Fruit fly (Drosophila melanogaster): ENCODE results near the gene Cyp4c3.

Gene Cyp4c3

DNA sequence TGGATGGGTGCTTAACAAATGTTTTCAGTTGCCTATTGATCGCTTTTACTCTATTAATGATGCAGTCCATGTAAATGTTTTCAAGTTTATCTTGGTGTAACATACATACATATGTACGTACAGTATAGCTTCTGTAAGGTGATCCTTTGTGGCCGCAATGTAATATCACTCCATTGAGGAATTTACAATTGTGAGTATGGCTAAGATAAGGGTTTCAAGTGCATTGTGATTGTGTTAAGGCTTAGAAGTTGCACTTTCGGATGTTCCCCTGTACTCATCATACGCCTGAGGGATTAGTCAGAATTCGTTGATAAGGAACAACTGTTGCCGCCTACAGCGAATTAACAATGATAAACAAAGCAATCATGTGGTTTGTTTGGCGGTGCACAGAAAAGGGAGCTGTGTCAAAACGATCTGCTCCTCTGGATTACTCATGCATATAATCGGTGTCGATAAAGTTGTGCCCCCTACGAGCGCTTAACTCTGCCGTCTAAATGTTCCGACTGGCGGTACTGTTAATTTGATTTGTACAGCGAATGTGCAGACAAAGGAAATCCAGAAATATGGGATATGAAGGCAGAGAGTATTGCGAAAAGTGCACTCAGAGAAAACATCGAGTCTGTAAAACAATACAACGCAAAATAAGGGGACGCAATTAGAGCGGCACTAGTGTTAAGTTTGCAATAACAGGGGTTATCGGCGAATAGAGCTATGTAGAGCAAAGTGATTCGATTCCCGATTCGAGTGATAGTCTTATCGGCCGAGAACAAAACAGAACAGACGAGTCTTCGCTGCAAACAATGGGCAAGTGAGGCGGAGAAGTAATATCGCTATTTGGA, 5.9 kb upstream of the Cyp4c3 start:
- TF ChIP-seq Myc (optimal IDR thresholded peaks at IDR 0.05), result no peak
- TF ChIP-seq ttk (optimal IDR thresholded peaks at IDR 0.05), result no peak
- no peak for TF ChIP-seq Sin3A (optimal IDR thresholded peaks at IDR 0.05)
- no peak for TF ChIP-seq insv (optimal IDR thresholded peaks at IDR 0.05)
- no peak for TF ChIP-seq h (optimal IDR thresholded peaks at IDR 0.05)

DNA sequence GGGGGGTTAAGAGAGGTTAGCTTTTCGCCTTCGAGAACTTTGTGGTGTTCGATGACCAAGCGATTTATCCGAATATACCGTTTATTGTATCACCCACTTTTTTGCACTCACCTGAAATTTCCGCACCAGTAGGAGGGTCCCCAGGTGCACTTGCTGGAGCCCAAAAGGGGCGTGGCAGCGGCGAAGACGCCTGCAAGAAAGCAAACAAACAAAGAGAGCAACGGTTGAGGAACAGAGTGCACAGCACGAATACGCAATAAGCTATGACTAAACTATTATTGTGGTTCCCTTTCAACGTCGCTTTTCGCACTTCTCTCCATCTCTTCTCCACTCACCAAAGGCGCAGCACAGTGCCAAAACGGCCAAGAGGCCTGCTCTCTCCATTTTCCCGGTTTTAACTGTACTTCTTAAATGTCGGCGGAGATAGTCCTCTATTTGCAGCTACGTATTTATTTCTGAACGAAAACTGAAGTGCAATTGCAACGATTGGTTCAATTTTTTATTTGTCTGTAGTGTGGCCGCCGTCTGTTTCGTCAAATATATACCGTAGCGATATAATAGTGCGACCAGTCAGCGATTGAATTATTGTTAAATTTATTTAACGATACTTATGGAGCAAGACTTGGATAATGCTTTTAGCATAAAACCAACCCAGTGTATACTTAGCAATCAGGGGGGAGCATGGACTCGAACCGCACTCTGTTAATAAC, 5.1 kb upstream of the Cyp4c3 start, which contains the start of gene Sap-r:
Gene Sap-r, minus strand, starts transcription at position 513 of the 710 bp plus-strand sequence.
- TF ChIP-seq ttk (optimal IDR thresholded peaks at IDR 0.05) (no peak), Sin3A (optimal IDR thresholded peaks at IDR 0.05) (no peak), insv (optimal IDR thresholded peaks at IDR 0.05) (no peak), psq (optimal IDR thresholded peaks at IDR 0.05) (no peak), h (optimal IDR thresholded peaks at IDR 0.05) (no peak)

DNA sequence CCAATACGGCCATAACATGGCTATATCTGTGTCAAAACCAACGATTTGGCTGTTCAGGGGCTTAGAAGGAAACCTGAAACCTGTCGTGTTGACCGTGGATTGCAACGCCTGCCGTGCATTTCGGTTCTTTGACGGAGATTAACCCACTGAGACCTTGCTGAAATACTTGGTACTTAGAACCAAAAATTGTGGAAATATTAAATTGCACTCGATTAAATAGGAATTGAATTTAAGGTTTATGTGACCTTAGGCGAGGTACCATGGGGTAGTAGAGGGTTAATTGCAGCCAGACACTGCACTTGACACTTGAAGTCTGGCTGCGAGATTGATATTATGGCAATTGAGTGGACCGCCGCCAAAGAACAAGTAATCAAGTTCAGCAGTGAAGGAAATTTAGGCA, 3.8 kb upstream of the Cyp4c3 start:
- TF ChIP-seq ttk (optimal IDR thresholded peaks at IDR 0.05), result no peak
- no peak for TF ChIP-seq h (optimal IDR thresholded peaks at IDR 0.05)
- TF ChIP-seq Sin3A (optimal IDR thresholded peaks at IDR 0.05), result no peak
- no peak for TF ChIP-seq Myc (optimal IDR thresholded peaks at IDR 0.05)
- no peak for TF ChIP-seq insv (optimal IDR thresholded peaks at IDR 0.05)
- TF ChIP-seq psq (optimal IDR thresholded peaks at IDR 0.05), result no peak

DNA sequence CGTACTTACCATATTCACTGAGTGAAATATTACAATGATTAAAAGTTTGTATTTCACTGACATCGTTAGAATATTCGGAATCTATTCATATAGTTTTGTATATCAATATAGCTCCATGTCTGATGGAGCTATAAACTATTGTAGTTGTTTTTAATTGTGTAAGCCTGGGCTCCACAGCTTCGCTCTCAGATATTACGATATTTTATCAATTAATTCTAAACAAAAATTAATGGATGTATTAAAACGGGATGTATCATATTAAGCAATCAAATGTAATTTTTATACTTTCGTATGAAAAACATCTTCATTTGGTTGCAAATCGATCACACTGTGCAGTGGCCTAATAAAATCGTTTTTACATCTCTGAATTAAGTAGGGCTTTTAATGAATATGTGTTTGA, 8.2 kb downstream of the Cyp4c3 start, which contains the start of gene CG33483:
Gene CG33483, minus strand, starts transcription at position 101 of the 400 bp plus-strand sequence.
- TF ChIP-seq psq (optimal IDR thresholded peaks at IDR 0.05) (no peak), insv (optimal IDR thresholded peaks at IDR 0.05) (no peak)

DNA sequence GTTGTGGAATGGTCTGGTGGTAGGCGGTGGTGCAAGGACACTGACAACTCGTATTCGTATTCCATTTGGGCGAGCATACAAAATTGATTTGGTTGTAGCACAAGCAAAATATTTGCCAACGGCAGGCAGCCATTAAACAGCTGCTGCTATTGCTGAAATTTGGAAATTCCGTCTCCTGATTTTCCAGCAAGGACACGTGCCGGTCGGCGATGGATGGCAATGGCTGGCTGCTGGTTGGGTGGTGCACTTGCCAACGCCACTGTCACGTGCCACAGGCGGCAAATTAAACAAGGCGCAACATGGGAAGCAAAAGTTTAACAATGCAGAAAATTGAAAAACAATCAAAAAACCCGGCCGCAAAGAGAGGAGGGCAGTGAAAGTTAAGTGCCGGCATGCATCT, 10.2 kb downstream of the Cyp4c3 start:
- TF ChIP-seq psq (optimal IDR thresholded peaks at IDR 0.05), result no peak
- TF ChIP-seq ttk (optimal IDR thresholded peaks at IDR 0.05), result no peak
- TF ChIP-seq insv (optimal IDR thresholded peaks at IDR 0.05), result no peak
- TF ChIP-seq Myc (optimal IDR thresholded peaks at IDR 0.05), result no peak
- TF ChIP-seq Sin3A (optimal IDR thresholded peaks at IDR 0.05), result no peak
- no peak for TF ChIP-seq h (optimal IDR thresholded peaks at IDR 0.05)

DNA sequence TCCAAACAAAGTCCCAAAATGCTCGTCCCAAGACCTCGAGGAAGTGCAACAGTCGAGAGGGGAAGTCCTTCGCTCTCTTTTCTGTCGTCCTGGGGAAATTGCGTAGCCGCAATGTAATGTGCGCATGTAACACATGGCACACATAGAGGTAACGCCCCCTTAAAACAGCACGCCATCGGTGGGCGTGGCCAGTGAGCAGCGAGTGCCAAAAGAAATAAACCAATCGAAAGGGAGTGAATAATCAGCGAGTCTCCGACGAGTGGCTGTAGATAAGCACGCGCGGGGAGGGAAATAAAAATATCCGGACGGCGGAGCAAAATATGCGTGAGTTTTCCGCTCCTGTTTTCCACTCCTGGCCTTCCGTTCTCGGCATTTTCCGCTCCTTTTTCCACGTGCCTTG, 15.2 kb downstream of the Cyp4c3 start:
- TF ChIP-seq ttk (optimal IDR thresholded peaks at IDR 0.05) (no peak), insv (optimal IDR thresholded peaks at IDR 0.05) (no peak), Sin3A (optimal IDR thresholded peaks at IDR 0.05) (no peak), h (optimal IDR thresholded peaks at IDR 0.05) (no peak), Myc (optimal IDR thresholded peaks at IDR 0.05) (no peak), psq (optimal IDR thresholded peaks at IDR 0.05) (no peak)

DNA sequence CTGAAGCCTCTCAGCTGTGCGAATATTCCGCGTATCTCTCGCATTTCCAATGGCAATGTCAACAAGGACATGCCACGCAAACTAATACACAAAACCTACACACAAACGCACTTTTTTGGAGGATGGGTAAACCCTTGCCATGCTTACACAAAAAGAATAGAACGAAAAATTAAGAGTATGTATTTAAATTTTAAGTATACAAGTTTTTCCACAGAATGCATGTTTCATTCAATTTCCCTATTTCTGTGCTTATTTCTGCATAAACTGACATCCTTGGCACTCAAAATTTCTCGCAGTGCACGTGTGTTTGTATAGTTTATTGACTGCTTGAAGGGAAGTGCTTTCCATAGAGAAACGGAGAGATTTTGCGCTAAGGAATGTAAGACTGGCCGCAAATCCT, 16.0 kb downstream of the Cyp4c3 start:
- no peak for TF ChIP-seq h (optimal IDR thresholded peaks at IDR 0.05)
- TF ChIP-seq ttk (optimal IDR thresholded peaks at IDR 0.05), result no peak
- no peak for TF ChIP-seq Sin3A (optimal IDR thresholded peaks at IDR 0.05)
- no peak for TF ChIP-seq psq (optimal IDR thresholded peaks at IDR 0.05)
- no peak for TF ChIP-seq Myc (optimal IDR thresholded peaks at IDR 0.05)
- no peak for TF ChIP-seq insv (optimal IDR thresholded peaks at IDR 0.05)

DNA sequence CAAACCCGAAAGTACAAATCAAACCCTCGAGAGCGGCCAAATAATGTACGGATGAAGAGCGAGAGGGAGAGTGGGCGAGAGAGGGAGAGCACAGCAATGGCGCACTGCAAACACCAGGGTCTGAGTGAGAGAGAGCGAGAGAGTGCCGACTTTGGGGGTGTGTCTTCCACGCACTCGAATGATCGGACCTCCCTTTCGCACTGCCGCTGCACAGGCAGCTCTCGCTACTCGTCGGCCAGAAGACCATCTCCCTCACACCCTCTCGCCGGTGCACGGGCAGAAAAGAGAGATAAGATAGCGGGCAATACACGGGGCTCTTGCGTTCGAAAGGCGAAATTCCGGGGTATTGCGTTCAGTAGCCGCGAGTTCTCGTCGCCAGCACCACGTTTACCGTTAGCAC, 18.6 kb downstream of the Cyp4c3 start, which contains the start of gene Ptx1:
Gene Ptx1, plus strand, starts transcription at position 353 of the 400 bp plus-strand sequence.
- TF ChIP-seq insv (optimal IDR thresholded peaks at IDR 0.05) (no peak), ttk (optimal IDR thresholded peaks at IDR 0.05) (no peak), Myc (optimal IDR thresholded peaks at IDR 0.05) (no peak), psq (optimal IDR thresholded peaks at IDR 0.05) (no peak), Sin3A (optimal IDR thresholded peaks at IDR 0.05) (no peak)

DNA sequence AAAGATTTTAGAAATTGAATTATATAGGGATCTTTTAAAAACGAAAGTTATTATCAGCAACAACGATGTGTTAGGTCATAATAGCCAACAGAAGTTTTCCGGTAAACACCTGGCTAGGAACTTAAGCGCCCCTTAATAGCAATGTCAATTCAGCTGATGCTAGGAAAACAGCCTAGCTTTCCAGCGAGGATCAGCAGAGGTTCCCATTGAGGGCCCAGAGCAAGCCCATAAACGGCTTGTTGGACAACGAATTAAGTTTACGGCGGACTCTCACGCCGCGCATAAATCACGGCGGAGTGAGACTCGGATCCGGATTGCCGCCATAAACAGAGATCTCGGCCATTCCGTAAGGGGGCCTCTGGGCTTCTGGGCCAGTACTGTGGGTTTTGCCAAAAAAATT, 19.9 kb downstream of the Cyp4c3 start:
- TF ChIP-seq Myc (optimal IDR thresholded peaks at IDR 0.05) (no peak), h (optimal IDR thresholded peaks at IDR 0.05) (no peak), Sin3A (optimal IDR thresholded peaks at IDR 0.05) (no peak), insv (optimal IDR thresholded peaks at IDR 0.05) (no peak), psq (optimal IDR thresholded peaks at IDR 0.05) (no peak), ttk (optimal IDR thresholded peaks at IDR 0.05) (no peak)

DNA sequence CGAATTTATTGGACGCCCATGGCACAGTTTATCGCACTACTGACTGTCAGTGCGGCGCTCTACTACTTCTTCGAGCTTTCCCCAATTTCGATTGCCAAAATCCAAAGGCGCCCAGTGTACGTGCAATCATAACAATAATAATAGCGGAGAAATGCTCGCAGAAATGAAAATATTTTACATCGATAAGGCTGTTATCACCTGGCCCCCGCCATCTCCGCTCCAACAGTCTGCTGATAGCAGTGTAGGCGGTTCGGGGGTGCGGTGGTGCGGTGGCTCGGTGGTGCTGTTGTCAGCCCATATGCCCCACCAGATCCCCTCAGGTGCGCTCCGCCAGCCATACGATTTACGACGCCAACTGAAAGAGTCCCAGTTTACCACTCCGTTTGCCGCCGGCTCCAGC, 21.4 kb downstream of the Cyp4c3 start:
- TF ChIP-seq Sin3A (optimal IDR thresholded peaks at IDR 0.05), result no peak
- TF ChIP-seq psq (optimal IDR thresholded peaks at IDR 0.05), result no peak
- TF ChIP-seq insv (optimal IDR thresholded peaks at IDR 0.05), result no peak

DNA sequence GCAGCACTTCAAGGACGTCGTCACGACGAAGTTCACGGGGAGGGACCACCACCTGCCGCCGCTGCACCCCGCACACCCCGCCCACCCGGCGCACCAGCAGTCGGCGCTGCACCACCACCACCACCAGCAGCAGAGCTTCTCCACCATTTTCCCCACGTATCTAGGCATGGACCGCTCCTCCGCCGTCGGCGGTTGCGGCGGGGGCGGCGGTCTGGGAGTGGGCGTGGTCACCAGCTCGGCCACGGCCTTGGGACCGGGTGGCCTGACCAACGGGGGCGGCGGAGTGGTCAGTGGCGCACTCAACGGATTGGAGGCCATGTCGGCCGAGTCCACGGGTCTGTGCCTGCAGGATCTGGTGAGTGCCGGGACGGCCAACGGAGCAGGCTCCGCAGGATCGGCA, 22.2 kb downstream of the Cyp4c3 start:
- TF ChIP-seq psq (optimal IDR thresholded peaks at IDR 0.05) (no peak), h (optimal IDR thresholded peaks at IDR 0.05) (no peak), Sin3A (optimal IDR thresholded peaks at IDR 0.05) (no peak), ttk (optimal IDR thresholded peaks at IDR 0.05) (no peak), insv (optimal IDR thresholded peaks at IDR 0.05) (no peak), Myc (optimal IDR thresholded peaks at IDR 0.05) (no peak)

DNA sequence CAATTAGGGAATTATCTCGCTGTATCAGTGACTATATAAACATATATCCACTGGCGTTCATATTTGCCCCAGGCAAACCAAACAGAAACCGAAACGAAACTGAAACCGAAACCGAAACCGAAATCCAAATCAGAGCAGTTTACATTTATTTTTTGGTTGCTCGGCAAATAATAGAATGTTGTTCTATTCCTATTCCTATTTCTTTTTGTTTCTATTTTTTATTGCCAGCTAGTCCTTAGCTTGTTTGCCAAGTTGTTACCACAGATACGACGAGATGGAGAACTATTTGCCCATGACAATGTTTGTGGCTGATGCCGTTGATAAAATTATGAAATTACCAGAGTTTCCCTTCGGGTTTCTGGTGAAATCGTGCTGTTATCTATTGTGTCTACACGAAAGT, 25.0 kb downstream of the Cyp4c3 start:
- TF ChIP-seq Myc (optimal IDR thresholded peaks at IDR 0.05) (no peak), Sin3A (optimal IDR thresholded peaks at IDR 0.05) (no peak), insv (optimal IDR thresholded peaks at IDR 0.05) (no peak), ttk (optimal IDR thresholded peaks at IDR 0.05) (no peak), psq (optimal IDR thresholded peaks at IDR 0.05) (no peak), h (optimal IDR thresholded peaks at IDR 0.05) (no peak)
